Worm (Caenorhabditis elegans): ENCODE data around the gene dnj-7.

DNA sequence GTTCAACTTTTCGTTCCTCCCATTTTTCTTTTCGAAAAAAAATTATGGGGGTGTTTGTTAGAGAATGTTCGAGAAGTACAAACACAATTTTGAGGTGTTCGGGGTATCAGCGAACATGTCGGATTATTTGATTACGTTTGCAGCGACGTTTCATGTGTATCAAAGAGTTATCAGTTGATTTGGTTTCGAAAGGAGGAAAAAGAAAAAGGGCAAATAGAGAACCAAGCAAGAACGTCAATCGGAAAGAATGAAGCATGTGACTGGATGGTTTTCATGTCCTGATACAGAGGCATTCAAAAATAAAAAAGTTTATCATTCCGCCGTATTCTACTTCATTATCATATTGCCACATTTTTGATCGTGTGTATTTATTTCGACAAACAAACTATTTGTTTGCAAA, 50.4 kb downstream of the dnj-7 start:
- TF ChIP-seq him-1 (tag; optimal IDR thresholded peaks at IDR 0.05) (no peak), F52B5.7 (tag; optimal IDR thresholded peaks at IDR 0.05) (no peak), ztf-18 (tag; optimal IDR thresholded peaks at IDR 0.05) (no peak), pha-4 (tag; optimal IDR thresholded peaks at IDR 0.05) (peak; percentile 65), F22D6.2 (tag; optimal IDR thresholded peaks at IDR 0.05) (no peak), unc-62 (GFP tag; optimal IDR thresholded peaks at IDR 0.05) (peak; percentile 30), madf-10 (tag; optimal IDR thresholded peaks at IDR 0.05) (peak; percentile 36), snpc-4 (GFP tag; optimal IDR thresholded peaks at IDR 0.05) (no peak), snpc-4 (tag; optimal IDR thresholded peaks at IDR 0.05) (no peak), ama-1 (optimal IDR thresholded peaks at IDR 0.05) (no peak), ama-1 (GFP tag; optimal IDR thresholded peaks at IDR 0.05) (no peak), nhr-27 (tag; optimal IDR thresholded peaks at IDR 0.05) (no peak), F49E8.2 (tag; optimal IDR thresholded peaks at IDR 0.05; ENCODE audit: insufficient read depth) (no peak)
